Fruit fly (Drosophila melanogaster) whole organism, wandering third instar larva: ENCODE measurements around the gene obst-H.
A peak's percentile ranks its signal among the peaks of the same experiment; 100 is the strongest.

Experiments
- CG32264 ChIP-seq: fragments of 200-800 bp; sonication (Bioruptor generic); optimal IDR thresholded peaks from 2 replicates; lab custom pipeline; 2016; ENCODE audit warnings: missing biosample characterization, missing genetic modification characterization
- CG9705 ChIP-seq: fragments of 200-800 bp; sonication (Bioruptor generic); optimal IDR thresholded peaks from 2 replicates; lab custom pipeline; 2018; ENCODE audit warnings: missing biosample characterization, mild to moderate bottlenecking, missing genetic modification characterization
- CrebA ChIP-seq: fragments of 200-800 bp; sonication (Bioruptor generic); optimal IDR thresholded peaks from 2 replicates; lab custom pipeline; 2016; ENCODE audit warnings: missing biosample characterization, mild to moderate bottlenecking, missing genetic modification characterization, borderline replicate concordance
- Dfd ChIP-seq: fragments of >200 bp; optimal IDR thresholded peaks from 2 replicates; lab custom pipeline; 2017; ENCODE audit warnings: missing biosample characterization, missing genetic modification characterization
- Dif ChIP-seq: fragments of 200-275, 200-300 bp; sonication (Bioruptor generic); optimal IDR thresholded peaks from 2 replicates; lab custom pipeline; 2018; ENCODE audit warnings: missing biosample characterization, missing genetic modification characterization; ENCODE audit not compliant: partially characterized antibody
- GATAd ChIP-seq: sonication (Bioruptor generic); optimal IDR thresholded peaks from 2 replicates; lab custom pipeline; 2016; ENCODE audit warnings: missing biosample characterization, missing genetic modification characterization
- HLH106 ChIP-seq: fragments of 200-800 bp; optimal IDR thresholded peaks from 3 replicates; lab custom pipeline; 2019; ENCODE audit warnings: missing biosample characterization, mild to moderate bottlenecking, missing genetic modification characterization, moderate library complexity
- Hnf4 ChIP-seq: fragments of 200-800 bp; sonication (Bioruptor generic); optimal IDR thresholded peaks from 2 replicates; lab custom pipeline; 2016; ENCODE audit warnings: missing biosample characterization, mild to moderate bottlenecking, missing genetic modification characterization
- Hr83 ChIP-seq: fragments of 200-300 bp; sonication (Bioruptor generic); optimal IDR thresholded peaks from 2 replicates; lab custom pipeline; 2016; ENCODE audit warnings: missing biosample characterization, mild to moderate bottlenecking, missing genetic modification characterization, moderate library complexity; ENCODE audit not compliant: poor library complexity, severe bottlenecking
- Jra ChIP-seq: sonication (Bioruptor generic); optimal IDR thresholded peaks from 2 replicates; lab custom pipeline; 2016; ENCODE audit warnings: missing biosample characterization, missing genetic modification characterization
- Mio ChIP-seq: sonication (Bioruptor generic); optimal IDR thresholded peaks from 2 replicates; lab custom pipeline; 2016; ENCODE audit warnings: missing biosample characterization, missing genetic modification characterization
- Myc ChIP-seq: fragments of >200 bp; optimal IDR thresholded peaks from 2 replicates; lab custom pipeline; 2017
- Rel ChIP-seq, 2 experiments: fragments of 200-800 bp; sonication (Bioruptor generic) in 1 of 2; optimal IDR thresholded peaks; 2 replicates in 1 of 2; 3 replicates in 1 of 2; lab custom pipeline; 2016 to 2019; ENCODE audit warnings: mild to moderate bottlenecking in 2 of 2, missing biosample characterization in 2 of 2, missing genetic modification characterization in 2 of 2, moderate library complexity in 1 of 2
- Sp1 ChIP-seq: fragments of 200-800 bp; sonication (Bioruptor generic); optimal IDR thresholded peaks from 3 replicates; lab custom pipeline; 2019; ENCODE audit warnings: missing biosample characterization, mild to moderate bottlenecking, missing genetic modification characterization, moderate library complexity
- Vsx2 ChIP-seq: fragments of 200-300, 225-300 bp; sonication (Bioruptor generic); optimal IDR thresholded peaks from 2 replicates; lab custom pipeline; 2018; ENCODE audit warnings: missing biosample characterization, missing genetic modification characterization; ENCODE audit not compliant: partially characterized antibody
- br ChIP-seq: fragments of 200-800 bp; sonication (Bioruptor generic); optimal IDR thresholded peaks from 2 replicates; lab custom pipeline; 2016; ENCODE audit warnings: missing biosample characterization, missing genetic modification characterization
- brk ChIP-seq: fragments of 200-800 bp; sonication (Bioruptor generic); optimal IDR thresholded peaks from 2 replicates; lab custom pipeline; 2016; ENCODE audit warnings: missing biosample characterization, mild to moderate bottlenecking, missing genetic modification characterization
- dmrt93B ChIP-seq: fragments of 200-800 bp; sonication (Bioruptor generic); optimal IDR thresholded peaks from 2 replicates; lab custom pipeline; 2018; ENCODE audit warnings: missing biosample characterization, mild to moderate bottlenecking, missing genetic modification characterization
- dsf ChIP-seq: sonication (Bioruptor generic); optimal IDR thresholded peaks from 2 replicates; lab custom pipeline; 2016; ENCODE audit warnings: missing biosample characterization, missing genetic modification characterization, borderline replicate concordance
- ey ChIP-seq: fragments of 200-800 bp; sonication (Bioruptor generic); optimal IDR thresholded peaks from 2 replicates; lab custom pipeline; 2016; ENCODE audit warnings: missing biosample characterization, missing genetic modification characterization
- foxo ChIP-seq, 2 experiments: fragments of 200-800 bp; sonication (Bioruptor generic); optimal IDR thresholded peaks; 2 replicates in 1 of 2; 3 replicates in 1 of 2; lab custom pipeline; 2016 to 2017; ENCODE audit warnings: missing biosample characterization in 2 of 2, missing genetic modification characterization in 2 of 2
- fru ChIP-seq: fragments of 200-800 bp; sonication (Bioruptor generic); optimal IDR thresholded peaks from 3 replicates; lab custom pipeline; 2016; ENCODE audit warnings: missing biosample characterization, mild to moderate bottlenecking, missing genetic modification characterization
- h ChIP-seq: fragments of 200-800 bp; sonication (Bioruptor generic); optimal IDR thresholded peaks from 3 replicates; lab custom pipeline; 2016; ENCODE audit warnings: missing biosample characterization, mild to moderate bottlenecking, missing genetic modification characterization
- jim ChIP-seq: fragments of 175-275, 200-325 bp; sonication (Bioruptor generic); optimal IDR thresholded peaks from 2 replicates; lab custom pipeline; 2016; ENCODE audit warnings: missing biosample characterization, mild to moderate bottlenecking, missing genetic modification characterization
- lola ChIP-seq: fragments of >200 bp; optimal IDR thresholded peaks from 2 replicates; lab custom pipeline; 2017; ENCODE audit warnings: missing biosample characterization, missing genetic modification characterization
- pan ChIP-seq: fragments of >200 bp; optimal IDR thresholded peaks from 2 replicates; lab custom pipeline; 2017
- psq ChIP-seq: fragments of 200-800 bp; sonication (Bioruptor generic); optimal IDR thresholded peaks from 3 replicates; lab custom pipeline; 2017; ENCODE audit warnings: missing biosample characterization, mild to moderate bottlenecking, missing genetic modification characterization, moderate library complexity
- rgr ChIP-seq: fragments of 200-800 bp; sonication (Bioruptor generic); optimal IDR thresholded peaks from 3 replicates; lab custom pipeline; 2016; ENCODE audit warnings: missing biosample characterization, mild to moderate bottlenecking, missing genetic modification characterization
- sage ChIP-seq: fragments of 200-800 bp; sonication (Bioruptor generic); optimal IDR thresholded peaks from 2 replicates; lab custom pipeline; 2016; ENCODE audit warnings: missing biosample characterization, mild to moderate bottlenecking, missing genetic modification characterization
- sv ChIP-seq: fragments of 200-800 bp; sonication (Bioruptor generic); optimal IDR thresholded peaks from 3 replicates; lab custom pipeline; 2016; ENCODE audit warnings: missing biosample characterization, missing genetic modification characterization
- tai ChIP-seq: sonication (Bioruptor generic); optimal IDR thresholded peaks from 2 replicates; lab custom pipeline; 2016; ENCODE audit warnings: missing biosample characterization, missing genetic modification characterization
- usp ChIP-seq: fragments of >200 bp; optimal IDR thresholded peaks from 2 replicates; lab custom pipeline; 2017; ENCODE audit warnings: missing biosample characterization, missing genetic modification characterization

The obst-H gene

DNA sequence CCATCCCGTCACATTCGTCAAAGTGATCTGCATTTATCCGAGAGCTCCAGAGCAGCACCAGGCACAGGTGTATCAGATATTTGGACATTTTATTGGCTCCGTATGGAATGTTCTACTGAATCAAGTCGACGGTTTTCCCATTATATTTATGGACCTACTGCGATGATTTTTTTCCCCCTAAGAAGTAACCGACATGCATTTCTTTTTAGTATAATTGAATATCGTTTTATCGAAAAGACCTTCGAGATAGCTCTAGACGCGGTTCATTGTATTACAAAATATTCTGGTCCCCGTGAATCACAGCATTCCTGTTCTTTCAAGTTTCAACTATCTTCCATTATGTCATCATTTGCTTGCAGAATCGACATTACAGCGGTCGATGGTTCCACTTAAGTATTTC, at the start of gene obst-H:
obst-H (minus strand) TSS at position 101 of the 400 bp plus-strand sequence.
- TF ChIP-seq sage: no peak
- no peak for TF ChIP-seq Sp1 (GFP tag; lab: Kevin White, UChicago)
- no peak for TF ChIP-seq usp (GFP tag; lab: Kevin White, UChicago)
- TF ChIP-seq psq (GFP tag; lab: Kevin White, UChicago): no peak
- TF ChIP-seq lola (GFP tag; lab: Kevin White, UChicago): no peak
- no peak for TF ChIP-seq Hr83 (GFP tag; lab: Kevin White, UChicago)
- TF ChIP-seq pan (lab: Kevin White, UChicago): no peak
- no peak for TF ChIP-seq CrebA (GFP tag; lab: Kevin White, UChicago)
- TF ChIP-seq jim (GFP tag; lab: Kevin White, UChicago): no peak
- TF ChIP-seq br: no peak
- no peak for TF ChIP-seq Myc
- no peak for TF ChIP-seq Rel (GFP tag; optimal IDR thresholded peaks at IDR 0.05; lab: Kevin White, UChicago)
- no peak for TF ChIP-seq Rel (tag; optimal IDR thresholded peaks at IDR 0.05; lab: Kevin White, UChicago)
- no peak for TF ChIP-seq foxo (GFP tag; optimal IDR thresholded peaks at IDR 0.05; lab: Kevin White, UChicago)
- no peak for TF ChIP-seq HLH106 (tag; lab: Kevin White, UChicago)
- no peak for TF ChIP-seq Jra (GFP tag; lab: Kevin White, UChicago)

DNA sequence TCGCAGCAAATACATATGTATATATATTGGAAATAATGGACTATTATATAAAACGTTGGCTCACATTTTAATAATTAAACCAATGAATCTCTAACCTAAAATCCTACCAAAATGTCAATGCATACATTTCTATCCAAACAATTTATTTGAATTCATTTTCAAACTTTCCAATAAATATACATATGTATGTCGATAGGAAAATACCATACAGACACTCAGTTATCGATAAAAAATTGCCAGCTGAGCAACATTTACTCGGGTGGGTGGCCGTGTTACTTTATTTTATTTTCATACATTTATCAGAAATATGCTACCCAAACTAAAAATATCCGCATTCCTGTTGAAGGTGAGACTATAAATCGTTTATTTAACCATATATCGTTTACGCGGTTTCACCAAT, 47.3 kb upstream of the obst-H start, which contains the start of gene Ufsp2:
Ufsp2 (plus strand) TSS at position 214 of the 400 bp plus-strand sequence.
- TF ChIP-seq tai (GFP tag; lab: Kevin White, UChicago) (no peak), rgr (GFP tag; lab: Kevin White, UChicago) (no peak), Mio (GFP tag; lab: Kevin White, UChicago) (no peak), Sp1 (GFP tag; lab: Kevin White, UChicago) (no peak), dmrt93B (GFP tag; lab: Kevin White, UChicago) (no peak), sage (no peak), jim (GFP tag; lab: Kevin White, UChicago) (no peak), CG32264 (GFP tag; lab: Kevin White, UChicago) (no peak), Hnf4 (GFP tag; lab: Kevin White, UChicago) (no peak), Hr83 (GFP tag; lab: Kevin White, UChicago) (no peak), sv (GFP tag; lab: Kevin White, UChicago) (no peak), psq (GFP tag; lab: Kevin White, UChicago) (no peak), Dif (GFP tag; lab: Kevin White, UChicago) (no peak), h (GFP tag; lab: Kevin White, UChicago) (no peak), Vsx2 (GFP tag; lab: Kevin White, UChicago) (no peak), Dfd (no peak), fru (GFP tag; lab: Kevin White, UChicago) (no peak), CG9705 (GFP tag; lab: Kevin White, UChicago) (no peak), dsf (GFP tag; lab: Kevin White, UChicago) (no peak)

DNA sequence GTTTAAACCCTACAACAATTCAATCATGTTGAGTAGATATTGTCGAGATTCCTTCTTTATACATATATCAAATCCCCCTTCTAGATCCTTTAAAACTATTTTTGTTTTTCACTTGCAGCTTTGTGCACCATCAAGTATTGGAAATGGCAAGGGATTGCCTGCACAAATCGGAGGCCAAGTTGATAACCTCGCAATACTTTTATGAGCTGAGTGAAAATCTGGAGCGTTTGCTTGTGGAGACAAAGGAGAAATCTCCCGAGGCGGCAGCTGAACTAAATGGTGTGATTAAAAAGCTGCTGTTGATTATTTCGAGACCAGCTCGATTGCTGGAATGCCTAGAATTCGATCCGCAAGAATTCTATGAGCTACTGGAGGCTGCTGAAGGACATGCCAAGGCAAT, 41.5 kb upstream of the obst-H start:
- TF ChIP-seq dsf (GFP tag; lab: Kevin White, UChicago) (no peak), brk (GFP tag; lab: Kevin White, UChicago) (no peak), Mio (GFP tag; lab: Kevin White, UChicago) (no peak), pan (lab: Kevin White, UChicago) (no peak), ey (no peak), Dfd (no peak), tai (GFP tag; lab: Kevin White, UChicago) (no peak), Hr83 (GFP tag; lab: Kevin White, UChicago) (no peak), CrebA (GFP tag; lab: Kevin White, UChicago) (no peak), fru (GFP tag; lab: Kevin White, UChicago) (no peak), Myc (no peak)

DNA sequence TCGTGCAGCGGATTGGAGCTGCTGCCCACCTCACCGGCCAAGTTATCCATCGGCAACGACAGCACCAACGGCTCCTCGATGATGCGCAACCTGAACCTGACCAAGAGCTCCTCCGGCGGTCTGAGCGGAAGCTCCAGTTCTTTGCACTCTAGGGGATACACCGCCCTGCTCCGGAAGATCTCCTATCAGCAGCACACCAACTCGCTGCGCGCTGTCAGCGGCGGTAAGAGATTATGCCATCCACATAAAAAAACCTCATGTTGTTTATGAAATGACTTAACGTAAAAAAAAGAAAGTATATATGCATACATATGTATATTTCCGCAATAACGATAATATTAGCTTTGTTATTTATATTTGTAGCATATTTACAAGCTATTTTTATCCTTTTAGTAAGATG, 39.7 kb upstream of the obst-H start:
- TF ChIP-seq GATAd: no peak
- TF ChIP-seq Rel (GFP tag; optimal IDR thresholded peaks at IDR 0.05; lab: Kevin White, UChicago): no peak
- peak; percentile 77 for TF ChIP-seq Rel (tag; optimal IDR thresholded peaks at IDR 0.05; lab: Kevin White, UChicago)
